Worm (Caenorhabditis elegans) whole organism, L3 larva: ENCODE results near the gene C25F9.4.

Source experiments
- aly-2 ChIP-seq: fragments of 150-350 bp; optimal IDR thresholded peaks from 2 replicates; lab custom pipeline; 2014; ENCODE audit warnings: missing biosample characterization, missing genetic modification characterization
- daf-12 ChIP-seq: fragments of 150-350 bp; optimal IDR thresholded peaks from 2 replicates; lab custom pipeline; 2014; ENCODE audit warnings: missing biosample characterization, missing genetic modification reagents, missing genetic modification characterization
- fkh-10 ChIP-seq: sonication (generic microtip); optimal IDR thresholded peaks from 2 replicates; lab custom pipeline; 2017; ENCODE audit warnings: missing biosample characterization, missing genetic modification reagents, missing genetic modification characterization
- hmg-11 ChIP-seq: sonication (generic microtip); optimal IDR thresholded peaks from 2 replicates; lab custom pipeline; 2016; ENCODE audit warnings: missing genetic modification characterization, missing compliant biosample characterization
- lin-39 ChIP-seq: fragments of 150-350 bp; optimal IDR thresholded peaks from 2 replicates; lab custom pipeline; 2018; ENCODE audit warnings: missing biosample characterization, missing genetic modification reagents, missing genetic modification characterization
- nfya-1 ChIP-seq: sonication (generic microtip); optimal IDR thresholded peaks from 2 replicates; lab custom pipeline; 2017; ENCODE audit warnings: missing genetic modification characterization, mild to moderate bottlenecking, missing compliant biosample characterization, antibody characterized with exemption, moderate library complexity; ENCODE audit not compliant: insufficient read depth
- nhr-11 ChIP-seq: fragments of 150-350 bp; optimal IDR thresholded peaks from 2 replicates; lab custom pipeline; 2014; ENCODE audit warnings: missing biosample characterization, missing genetic modification characterization
- nhr-76 ChIP-seq: fragments of 150-350 bp; sonication (generic microtip); optimal IDR thresholded peaks from 5 replicates; lab custom pipeline; 2014; ENCODE audit warnings: missing biosample characterization, missing genetic modification characterization

DNA sequence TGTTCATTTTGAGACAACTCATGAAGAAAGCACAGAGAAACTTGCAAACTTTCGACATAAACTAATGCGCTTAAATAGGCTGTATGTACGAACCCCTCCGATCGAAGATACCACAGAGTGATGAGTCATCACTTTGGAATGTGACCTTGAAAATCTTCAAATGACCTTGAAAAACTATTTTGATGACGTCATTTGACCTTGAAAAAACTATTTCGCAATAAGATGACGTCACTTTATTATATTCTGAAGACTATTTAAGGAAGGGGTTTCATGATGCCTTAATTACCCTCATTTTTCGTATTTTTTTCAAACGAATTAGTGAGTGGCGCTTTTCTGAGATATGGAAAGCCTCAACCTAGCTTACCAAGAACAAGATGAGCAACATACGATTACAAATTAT, 4.8 kb upstream of the C25F9.4 start, which contains the start of gene C25F9.2:
- no peak for TF ChIP-seq aly-2 (tag; lab: Kevin White, UChicago)
- TF ChIP-seq fkh-10 (GFP tag; lab: Kevin White, UChicago), result no peak
- TF ChIP-seq nhr-76 (tag; lab: Kevin White, UChicago), result no peak
- TF ChIP-seq nhr-11 (tag; lab: Kevin White, UChicago), result no peak
- TF ChIP-seq lin-39 (tag; lab: Kevin White, UChicago), result no peak
- TF ChIP-seq hmg-11 (tag; lab: Kevin White, UChicago), result no peak
- no peak for TF ChIP-seq nfya-1 (tag; lab: Kevin White, UChicago)
- TF ChIP-seq daf-12 (tag; lab: Kevin White, UChicago), result no peak
